Worm (Caenorhabditis elegans) whole organism, L4/young adult: ENCODE data around the gene pes-8.

Source experiments
- W03F9.2 ChIP-seq: fragments of 150-350 bp; optimal IDR thresholded peaks from 2 replicates; lab custom pipeline; 2014; ENCODE audit warnings: missing biosample characterization, missing genetic modification characterization
- dao-5 ChIP-seq: sonication (generic microtip); optimal IDR thresholded peaks from 2 replicates; lab custom pipeline; 2016; ENCODE audit warnings: missing genotype, missing genetic modification characterization, moderate library complexity, missing compliant biosample characterization
- him-1 ChIP-seq: sonication (generic microtip); optimal IDR thresholded peaks from 2 replicates; lab custom pipeline; 2016; ENCODE audit warnings: missing genotype, missing genetic modification reagents, missing genetic modification characterization, missing compliant biosample characterization

DNA sequence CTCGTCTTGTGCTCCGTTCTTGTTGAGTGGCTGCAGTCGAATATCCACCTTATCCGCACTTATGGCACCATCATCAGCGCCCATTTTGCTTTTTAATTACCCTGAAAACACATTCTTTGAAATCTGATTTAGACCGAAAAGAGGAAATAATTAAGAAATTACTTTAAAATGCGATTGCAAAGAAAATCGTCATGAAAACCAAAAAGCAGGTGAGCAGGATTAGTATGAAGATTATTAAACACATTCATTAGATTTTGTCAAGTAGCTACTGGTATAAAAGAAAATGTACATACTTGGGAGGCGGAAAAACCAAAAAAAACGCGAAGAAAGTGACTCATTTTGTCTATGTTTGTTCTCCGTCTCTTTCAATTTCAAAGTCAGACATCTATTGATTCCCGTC, 19.2 kb downstream of the pes-8 start, which contains the start of gene B0416.5:
- TF ChIP-seq him-1 (tag; lab: Kevin White, UChicago): no peak
- no peak for TF ChIP-seq dao-5 (tag; lab: Kevin White, UChicago)
- no peak for TF ChIP-seq W03F9.2 (tag; lab: Kevin White, UChicago)
